Worm (Caenorhabditis elegans): ENCODE results near the gene C14C6.3.

C14C6.3 gene

ce11 chrV:543169-543568, at the start of gene C14C6.3:
C14C6.3 (plus strand) TSS chrV:543469.
- TF ChIP-seq ztf-29 (GFP tag; IDR thresholded peaks at IDR 0.05) (no peak), med-1 (GFP tag; optimal IDR thresholded peaks at IDR 0.05; ENCODE audit: insufficient read depth) (no peak), klf-2 (GFP tag; conservative IDR thresholded peaks at IDR 0.05) (no peak), flt-1 (GFP tag; IDR thresholded peaks at IDR 0.05) (no peak), ztf-23 (GFP tag; IDR thresholded peaks at IDR 0.05) (no peak), cog-1 (tag; optimal IDR thresholded peaks at IDR 0.05) (no peak), T22C8.4 (GFP tag; IDR thresholded peaks at IDR 0.05) (no peak), tab-1 (GFP tag; IDR thresholded peaks at IDR 0.05) (no peak), ref-1 (GFP tag; conservative IDR thresholded peaks at IDR 0.05) (no peak)

- TF ChIP-seq T22C8.4 (GFP tag; IDR thresholded peaks at IDR 0.05) (0 out of 2 replicates have a peak, but pooled peaks have one; percentile 29), med-1 (GFP tag; optimal IDR thresholded peaks at IDR 0.05; ENCODE audit: insufficient read depth) (no peak), ref-1 (GFP tag; conservative IDR thresholded peaks at IDR 0.05) (no peak), ztf-29 (GFP tag; IDR thresholded peaks at IDR 0.05) (no peak), cog-1 (tag; optimal IDR thresholded peaks at IDR 0.05) (no peak), klf-2 (GFP tag; conservative IDR thresholded peaks at IDR 0.05) (no peak)
Measured at ce11 chrV:494284-494683, 49.0 kb upstream of the C14C6.3 start, which contains the start of gene nhr-131. nhr-131 (plus strand) TSS chrV:494370.

- TF ChIP-seq ztf-23 (GFP tag; IDR thresholded peaks at IDR 0.05), result no peak
- TF ChIP-seq tab-1 (GFP tag; IDR thresholded peaks at IDR 0.05), result no peak
- no peak for TF ChIP-seq klf-2 (GFP tag; conservative IDR thresholded peaks at IDR 0.05)
- no peak for TF ChIP-seq cog-1 (tag; optimal IDR thresholded peaks at IDR 0.05)
- TF ChIP-seq ztf-29 (GFP tag; IDR thresholded peaks at IDR 0.05), result no peak
- TF ChIP-seq flt-1 (GFP tag; IDR thresholded peaks at IDR 0.05), result no peak
- no peak for TF ChIP-seq T22C8.4 (GFP tag; IDR thresholded peaks at IDR 0.05)
- no peak for TF ChIP-seq med-1 (GFP tag; optimal IDR thresholded peaks at IDR 0.05; ENCODE audit: insufficient read depth)
- TF ChIP-seq ref-1 (GFP tag; conservative IDR thresholded peaks at IDR 0.05), result no peak
Measured at ce11 chrV:497399-497798, 45.9 kb upstream of the C14C6.3 start, which contains the start of gene T01G6.1. T01G6.1 (plus strand) TSS chrV:497699.

- TF ChIP-seq flt-1 (GFP tag; IDR thresholded peaks at IDR 0.05) (no peak), med-1 (GFP tag; optimal IDR thresholded peaks at IDR 0.05; ENCODE audit: insufficient read depth) (no peak)
Measured at ce11 chrV:500535-500934, 42.7 kb upstream of the C14C6.3 start.

- TF ChIP-seq ref-1 (GFP tag; conservative IDR thresholded peaks at IDR 0.05) (no peak), med-1 (GFP tag; optimal IDR thresholded peaks at IDR 0.05; ENCODE audit: insufficient read depth) (no peak), tab-1 (GFP tag; IDR thresholded peaks at IDR 0.05) (no peak), cog-1 (tag; optimal IDR thresholded peaks at IDR 0.05) (no peak)
Measured at ce11 chrV:501230-501629, 42.0 kb upstream of the C14C6.3 start, which contains the start of gene str-256. str-256 (minus strand) TSS chrV:501330.

- TF ChIP-seq T22C8.4 (GFP tag; IDR thresholded peaks at IDR 0.05), result no peak
- TF ChIP-seq klf-2 (GFP tag; conservative IDR thresholded peaks at IDR 0.05), result no peak
- no peak for TF ChIP-seq cog-1 (tag; optimal IDR thresholded peaks at IDR 0.05)
- no peak for TF ChIP-seq ztf-29 (GFP tag; IDR thresholded peaks at IDR 0.05)
- TF ChIP-seq tab-1 (GFP tag; IDR thresholded peaks at IDR 0.05), result no peak
- TF ChIP-seq med-1 (GFP tag; optimal IDR thresholded peaks at IDR 0.05; ENCODE audit: insufficient read depth), result no peak
- no peak for TF ChIP-seq ztf-23 (GFP tag; IDR thresholded peaks at IDR 0.05)
- no peak for TF ChIP-seq ref-1 (GFP tag; conservative IDR thresholded peaks at IDR 0.05)
- TF ChIP-seq flt-1 (GFP tag; IDR thresholded peaks at IDR 0.05), result no peak
Measured at ce11 chrV:502803-503273, 40.4 kb upstream of the C14C6.3 start, which contains the start of gene T01G6.10. T01G6.10 (minus strand) TSS chrV:503223.

ce11 chrV:503728-504127, 39.5 kb upstream of the C14C6.3 start, which contains the start of gene srlf-35:
srlf-35 (plus strand) TSS chrV:504028.
- TF ChIP-seq ref-1 (GFP tag; conservative IDR thresholded peaks at IDR 0.05) (no peak), klf-2 (GFP tag; conservative IDR thresholded peaks at IDR 0.05) (no peak), flt-1 (GFP tag; IDR thresholded peaks at IDR 0.05) (no peak), tab-1 (GFP tag; IDR thresholded peaks at IDR 0.05) (no peak), ztf-29 (GFP tag; IDR thresholded peaks at IDR 0.05) (no peak), T22C8.4 (GFP tag; IDR thresholded peaks at IDR 0.05) (no peak), ztf-23 (GFP tag; IDR thresholded peaks at IDR 0.05) (no peak)

ce11 chrV:505191-505590, 38.1 kb upstream of the C14C6.3 start, which contains the start of gene srlf-19:
srlf-19 (plus strand) TSS chrV:505491.
- TF ChIP-seq flt-1 (GFP tag; IDR thresholded peaks at IDR 0.05) (no peak), T22C8.4 (GFP tag; IDR thresholded peaks at IDR 0.05) (no peak), ref-1 (GFP tag; conservative IDR thresholded peaks at IDR 0.05) (no peak), klf-2 (GFP tag; conservative IDR thresholded peaks at IDR 0.05) (no peak), tab-1 (GFP tag; IDR thresholded peaks at IDR 0.05) (no peak), ztf-23 (GFP tag; IDR thresholded peaks at IDR 0.05) (no peak), med-1 (GFP tag; optimal IDR thresholded peaks at IDR 0.05; ENCODE audit: insufficient read depth) (no peak), ztf-29 (GFP tag; IDR thresholded peaks at IDR 0.05) (no peak), cog-1 (tag; optimal IDR thresholded peaks at IDR 0.05) (no peak)

- TF ChIP-seq klf-2 (GFP tag; conservative IDR thresholded peaks at IDR 0.05), result no peak
- TF ChIP-seq cog-1 (tag; optimal IDR thresholded peaks at IDR 0.05), result no peak
- TF ChIP-seq tab-1 (GFP tag; IDR thresholded peaks at IDR 0.05), result no peak
- TF ChIP-seq flt-1 (GFP tag; IDR thresholded peaks at IDR 0.05), result no peak
- no peak for TF ChIP-seq med-1 (GFP tag; optimal IDR thresholded peaks at IDR 0.05; ENCODE audit: insufficient read depth)
- no peak for TF ChIP-seq ztf-23 (GFP tag; IDR thresholded peaks at IDR 0.05)
- no peak for TF ChIP-seq ref-1 (GFP tag; conservative IDR thresholded peaks at IDR 0.05)
- no peak for TF ChIP-seq T22C8.4 (GFP tag; IDR thresholded peaks at IDR 0.05)
- TF ChIP-seq ztf-29 (GFP tag; IDR thresholded peaks at IDR 0.05), result no peak
Measured at ce11 chrV:512420-512819, 30.8 kb upstream of the C14C6.3 start, which contains the start of gene srh-37. srh-37 (minus strand) TSS chrV:512520.

ce11 chrV:519445-519844, 23.8 kb upstream of the C14C6.3 start, which contains the start of gene nhr-210:
nhr-210 (minus strand) TSS chrV:519545.
- TF ChIP-seq med-1 (GFP tag; optimal IDR thresholded peaks at IDR 0.05; ENCODE audit: insufficient read depth) (no peak), ztf-23 (GFP tag; IDR thresholded peaks at IDR 0.05) (no peak), klf-2 (GFP tag; conservative IDR thresholded peaks at IDR 0.05) (no peak), cog-1 (tag; optimal IDR thresholded peaks at IDR 0.05) (no peak), ref-1 (GFP tag; conservative IDR thresholded peaks at IDR 0.05) (no peak), ztf-29 (GFP tag; IDR thresholded peaks at IDR 0.05) (no peak), T22C8.4 (GFP tag; IDR thresholded peaks at IDR 0.05) (no peak), flt-1 (GFP tag; IDR thresholded peaks at IDR 0.05) (no peak), tab-1 (GFP tag; IDR thresholded peaks at IDR 0.05) (no peak)

Measured in whole organism, midembryonic.